Worm (Caenorhabditis elegans) whole organism, early embryonic: ENCODE data around the gene hpo-29.

Source experiments
- F13C5.2 ChIP-seq: sonication (generic microtip); optimal IDR thresholded peaks from 2 replicates; lab custom pipeline; 2017; ENCODE audit warnings: mild to moderate bottlenecking, missing genetic modification characterization, inconsistent platforms, missing compliant biosample characterization
- ama-1 ChIP-seq: fragments of 150-350 bp; optimal IDR thresholded peaks from 2 replicates; lab custom pipeline; 2014
- ceh-36 ChIP-seq: sonication (generic microtip); optimal IDR thresholded peaks from 2 replicates; lab custom pipeline; 2016; ENCODE audit warnings: missing genetic modification characterization, inconsistent platforms, missing compliant biosample characterization
- flt-1 ChIP-seq: fragments of 200-800 bp; sonication (Bioruptor generic); IDR thresholded peaks from 2 replicates; pipeline ENCODE4 v1.3.6; 2022; ENCODE audit warnings: missing genetic modification characterization, missing compliant biosample characterization
- hmg-4 ChIP-seq: fragments of 200-800 bp; sonication (Bioruptor generic); optimal IDR thresholded peaks from 2 replicates; lab custom pipeline; 2018; ENCODE audit warnings: mild to moderate bottlenecking, missing genetic modification characterization, missing compliant biosample characterization
- hnd-1 ChIP-seq: sonication (generic microtip); optimal IDR thresholded peaks from 2 replicates; lab custom pipeline; 2016; ENCODE audit warnings: missing genetic modification characterization, missing compliant biosample characterization
- pes-1 ChIP-seq: fragments of 200-800 bp; sonication (Bioruptor generic); IDR thresholded peaks from 2 replicates; pipeline ENCODE4 v1.3.6; 2022; ENCODE audit warnings: missing genetic modification reagents, missing genetic modification characterization, missing compliant biosample characterization
- scrt-1 ChIP-seq: fragments of 200-800 bp; sonication (Bioruptor generic); IDR thresholded peaks from 2 replicates; pipeline ENCODE4 v1.3.6; 2022; ENCODE audit warnings: missing genetic modification characterization, missing compliant biosample characterization
- tbx-11 ChIP-seq: fragments of 200-800 bp; sonication (Bioruptor generic); IDR thresholded peaks from 2 replicates; pipeline ENCODE4 v1.3.6; 2022; ENCODE audit warnings: missing genetic modification characterization, missing compliant biosample characterization
- tbx-37 ChIP-seq: fragments of 200-800 bp; sonication (Bioruptor generic); conservative IDR thresholded peaks from 2 replicates; pipeline ENCODE4 v1.3.6; 2022; ENCODE audit warnings: missing genetic modification reagents, missing genetic modification characterization, missing compliant biosample characterization
- tra-4 ChIP-seq: sonication (generic microtip); optimal IDR thresholded peaks from 2 replicates; lab custom pipeline; 2017; ENCODE audit warnings: missing genetic modification characterization, missing compliant biosample characterization

DNA sequence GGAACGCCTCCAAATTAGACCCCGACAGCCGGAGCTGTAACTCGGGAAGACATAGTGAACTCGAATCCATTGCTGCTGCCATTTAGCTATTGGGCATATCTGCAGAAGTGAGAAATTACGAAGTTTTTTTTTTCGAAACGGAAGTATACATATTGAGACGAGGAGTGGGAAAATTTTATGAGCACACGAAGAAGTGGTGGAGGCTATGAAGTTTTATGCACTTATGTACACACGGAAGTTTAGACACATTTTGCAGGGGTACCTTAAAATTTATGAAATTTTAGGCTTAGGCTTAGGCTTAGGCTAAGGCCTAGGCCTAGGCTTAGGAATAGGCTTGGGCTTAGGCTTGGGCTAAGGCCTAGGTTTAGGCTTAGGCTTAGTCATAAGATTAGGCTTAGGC is 28.6 kb upstream of the hpo-29 start, which contains the start of gene W10C4.1:
- TF ChIP-seq F13C5.2 (tag; lab: Kevin White, UChicago) (no peak), ama-1 (no peak), hmg-4 (GFP tag; lab: Kevin White, UChicago) (no peak), tbx-37 (GFP tag; lab: Robert Waterston, UW) (no peak), ceh-36 (tag; lab: Kevin White, UChicago) (no peak), flt-1 (no peak), tra-4 (tag; lab: Kevin White, UChicago) (no peak), tbx-11 (GFP tag; lab: Robert Waterston, UW) (no peak), pes-1 (no peak), scrt-1 (GFP tag; lab: Robert Waterston, UW) (no peak), hnd-1 (tag; lab: Kevin White, UChicago) (no peak)
